Worm (Caenorhabditis elegans) whole organism, young adult: ENCODE measurements around the gene wdr-46.

ENCODE experiments used
- nhr-80 ChIP-seq: sonication (generic microtip); optimal IDR thresholded peaks from 2 replicates; lab custom pipeline; 2016; ENCODE audit warnings: missing genetic modification characterization, missing compliant biosample characterization
- tbx-9 ChIP-seq: sonication (generic microtip); optimal IDR thresholded peaks from 2 replicates; lab custom pipeline; 2016; ENCODE audit warnings: borderline replicate concordance, missing genetic modification characterization, inconsistent platforms, missing compliant biosample characterization

Gene wdr-46

DNA sequence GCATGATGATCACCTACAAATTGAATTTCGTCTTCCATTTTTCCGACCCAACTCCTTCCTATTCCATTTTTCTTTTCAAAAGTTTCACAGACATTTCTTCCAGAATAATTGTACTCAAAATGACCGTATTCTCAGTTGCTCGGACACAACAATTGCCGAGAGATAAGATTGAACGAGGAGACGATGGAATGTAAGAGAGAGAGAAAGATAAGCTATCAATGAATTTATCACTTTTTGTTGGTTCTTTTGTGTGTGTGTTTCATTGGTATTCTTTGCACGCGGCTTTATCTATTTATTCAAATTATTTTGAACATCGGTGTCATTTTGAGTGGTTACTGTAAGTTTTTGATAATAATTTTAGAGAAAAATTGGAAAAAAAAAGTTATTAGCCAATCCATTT lies 48.4 kb downstream of the wdr-46 start, which contains the start of gene ugt-65:
Gene ugt-65 (plus strand): TSS at position 229 of the 400 bp plus-strand sequence.
- no peak for TF ChIP-seq tbx-9 (tag; lab: Kevin White, UChicago)
- TF ChIP-seq nhr-80, result peak; percentile 61
- TF ChIP-seq, all 124 proteins: peak for 1
